Fruit fly (Drosophila melanogaster) S2 (cell line): ENCODE measurements around the gene CG14324.

ENCODE experiments used
- CG8478 ChIP-seq: fragments of >200 bp; optimal IDR thresholded peaks from 2 replicates; lab custom pipeline; 2018
- CTCF ChIP-seq, 2 experiments: fragments of >200 bp; optimal IDR thresholded peaks; 2 replicates each; lab custom pipeline; 2018

The CG14324 gene

DNA sequence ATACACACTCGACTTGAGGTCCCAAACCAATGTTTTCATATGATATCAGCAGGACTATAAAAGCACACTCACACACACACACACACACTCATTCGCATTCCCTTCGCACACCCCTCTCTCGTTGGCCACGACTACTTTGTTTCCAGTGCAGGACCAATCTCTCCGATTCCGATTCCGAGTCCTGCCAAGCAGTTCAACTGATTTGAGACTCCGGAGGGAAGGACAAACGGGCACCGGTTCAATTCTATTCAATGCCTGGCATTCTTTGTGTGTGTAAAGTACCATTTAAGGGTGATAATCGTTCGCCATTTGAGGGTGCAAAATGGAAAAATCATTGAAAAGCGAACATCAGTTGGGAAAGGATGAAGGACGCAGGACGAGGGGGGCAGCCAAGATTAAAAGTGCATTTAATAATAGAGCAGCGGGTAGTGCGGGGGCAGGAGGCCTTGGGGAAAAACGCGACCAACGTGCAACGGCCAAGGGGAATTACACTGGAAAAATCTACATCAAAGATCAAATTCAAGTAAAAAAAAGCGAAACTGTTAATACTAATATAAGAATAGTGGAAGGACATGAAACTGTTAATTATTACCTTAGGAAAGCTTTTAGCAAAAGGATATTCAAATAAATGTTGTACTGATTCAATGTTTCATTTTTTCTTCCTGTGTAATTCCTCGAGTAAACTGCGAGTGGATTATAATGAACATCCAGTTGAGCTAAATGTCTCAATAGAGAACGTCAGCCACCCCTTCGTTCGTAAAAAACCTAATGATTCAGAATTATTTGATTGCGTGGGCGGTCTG is 34.7 kb downstream of the CG14324 start:
- TF ChIP-seq CG8478 (lab: Kevin White, UChicago) = no peak
- no peak for TF ChIP-seq CTCF (optimal IDR thresholded peaks at IDR 0.05; lab: Kevin White, UChicago)
